Worm (Caenorhabditis elegans) whole organism, L4 larva: ENCODE measurements around the gene fbxa-202.

ENCODE experiments used
- T20F7.1 ChIP-seq: fragments of 200-800 bp; sonication (Bioruptor generic); optimal IDR thresholded peaks from 2 replicates; lab custom pipeline; 2018; ENCODE audit warnings: mild to moderate bottlenecking, missing genetic modification characterization, missing compliant biosample characterization
- Y5F2A.4 ChIP-seq: fragments of 200-800 bp; sonication (Bioruptor generic); optimal IDR thresholded peaks from 2 replicates; lab custom pipeline; 2018; ENCODE audit warnings: mild to moderate bottlenecking, missing genetic modification characterization, missing compliant biosample characterization
- aha-1 ChIP-seq: fragments of 150-350 bp; peaks from one replicate; lab custom pipeline; 2014; ENCODE audit warnings: missing biosample characterization, missing genetic modification characterization
- arid-1 ChIP-seq: fragments of 200-800 bp; sonication (Bioruptor generic); conservative IDR thresholded peaks from 2 replicates; pipeline ENCODE4 v1.3.6; 2022; ENCODE audit warnings: missing genetic modification reagents, missing genetic modification characterization, missing compliant biosample characterization
- ceh-20 ChIP-seq: fragments of 200-800 bp; sonication (Bioruptor generic); IDR thresholded peaks from 2 replicates; pipeline ENCODE4 v1.3.6; 2022; ENCODE audit warnings: missing genetic modification reagents, missing genetic modification characterization, missing compliant biosample characterization
- ceh-28 ChIP-seq: fragments of 150-350 bp; optimal IDR thresholded peaks from 2 replicates; lab custom pipeline; 2014; ENCODE audit warnings: missing biosample characterization, missing genetic modification reagents, missing genetic modification characterization
- ceh-62 ChIP-seq: sonication (generic microtip); optimal IDR thresholded peaks from 2 replicates; lab custom pipeline; 2017; ENCODE audit warnings: missing biosample characterization, missing genetic modification characterization
- ces-1 ChIP-seq: fragments of 150-350 bp; sonication (generic microtip); optimal IDR thresholded peaks from 4 replicates; lab custom pipeline; 2014; ENCODE audit warnings: missing biosample characterization, missing genetic modification reagents, missing genetic modification characterization
- daf-16 ChIP-seq, 3 experiments: sonication (generic microtip); optimal IDR thresholded peaks; 2 replicates each; lab custom pipeline; 2016 to 2017; ENCODE audit warnings: missing genetic modification characterization in 3 of 3, missing genetic modification reagents in 3 of 3, mild to moderate bottlenecking in 2 of 3, missing compliant biosample characterization in 2 of 3, missing biosample characterization in 1 of 3, moderate library complexity in 1 of 3
- dmd-6 ChIP-seq: fragments of 200-800 bp; sonication (Bioruptor generic); IDR thresholded peaks from 2 replicates; pipeline ENCODE4 v1.3.6; 2022; ENCODE audit warnings: missing genetic modification reagents, missing genetic modification characterization, missing compliant biosample characterization
- dmd-8 ChIP-seq: fragments of 200-800 bp; sonication (Bioruptor generic); IDR thresholded peaks from 2 replicates; pipeline ENCODE4 v1.3.6; 2022; ENCODE audit warnings: missing genetic modification characterization, missing compliant biosample characterization
- dpl-1 ChIP-seq: fragments of 150-350 bp; optimal IDR thresholded peaks from 2 replicates; lab custom pipeline; 2014; ENCODE audit warnings: missing biosample characterization, missing genetic modification reagents, missing genetic modification characterization
- fos-1 ChIP-seq: fragments of 150-350 bp; optimal IDR thresholded peaks from 2 replicates; lab custom pipeline; 2014; ENCODE audit warnings: missing biosample characterization, missing genetic modification characterization
- gei-8 ChIP-seq: fragments of 200-800 bp; sonication (Bioruptor generic); optimal IDR thresholded peaks from 2 replicates; lab custom pipeline; 2018; ENCODE audit warnings: mild to moderate bottlenecking, missing genetic modification characterization, missing compliant biosample characterization
- hlh-11 ChIP-seq: fragments of 200-800 bp; sonication (Bioruptor generic); optimal IDR thresholded peaks from 2 replicates; lab custom pipeline; 2018; ENCODE audit warnings: mild to moderate bottlenecking, missing genetic modification characterization, missing compliant biosample characterization
- jun-1 ChIP-seq: fragments of 150-350 bp; optimal IDR thresholded peaks from 2 replicates; lab custom pipeline; 2014; ENCODE audit warnings: missing biosample characterization, missing genetic modification reagents, missing genetic modification characterization
- lin-1 ChIP-seq: fragments of 200-800 bp; sonication (Bioruptor generic); IDR thresholded peaks from 2 replicates; pipeline ENCODE4 v1.3.6; 2022; ENCODE audit warnings: missing genetic modification reagents, missing genetic modification characterization, missing compliant biosample characterization
- madf-5 ChIP-seq, 2 experiments: fragments of 200-800 bp; sonication (Bioruptor generic); IDR thresholded peaks; 2 replicates each; pipeline ENCODE4 v1.3.6; 2022; ENCODE audit warnings: missing compliant biosample characterization in 2 of 2, missing genetic modification characterization in 2 of 2
- mdl-1 ChIP-seq, 2 experiments: fragments of 150-350 bp in 1 of 2; sonication (generic microtip) in 1 of 2; optimal IDR thresholded peaks; 2 replicates each; lab custom pipeline; 2014 to 2017; ENCODE audit warnings: missing biosample characterization in 2 of 2, missing genetic modification characterization in 2 of 2
- mes-2 ChIP-seq: sonication (generic microtip); optimal IDR thresholded peaks from 2 replicates; lab custom pipeline; 2016; ENCODE audit warnings: missing genotype, mild to moderate bottlenecking, missing genetic modification characterization, missing compliant biosample characterization; ENCODE audit not compliant: poor library complexity, severe bottlenecking
- mxl-3 ChIP-seq: fragments of 200-800 bp; sonication (Bioruptor generic); optimal IDR thresholded peaks from 2 replicates; lab custom pipeline; 2018; ENCODE audit warnings: mild to moderate bottlenecking, missing genetic modification characterization, missing compliant biosample characterization
- nhr-42 ChIP-seq: fragments of 200-800 bp; sonication (Bioruptor generic); IDR thresholded peaks from 2 replicates; pipeline ENCODE4 v1.3.6; 2022; ENCODE audit warnings: missing genetic modification characterization, missing compliant biosample characterization
- nhr-6 ChIP-seq: fragments of 150-350 bp; optimal IDR thresholded peaks from 2 replicates; lab custom pipeline; 2014; ENCODE audit warnings: missing biosample characterization, missing genetic modification characterization
- nhr-76 ChIP-seq: fragments of 150-350 bp; optimal IDR thresholded peaks from 2 replicates; lab custom pipeline; 2014; ENCODE audit warnings: missing biosample characterization, missing genetic modification characterization
- pha-4 ChIP-seq, 2 experiments: fragments of 150-350 bp in 1 of 2; fragments of 200-800 bp in 1 of 2; sonication (Bioruptor generic) in 1 of 2; IDR thresholded peaks in 1 of 2; optimal IDR thresholded peaks in 1 of 2; 2 replicates each; pipeline versions ENCODE4 v1.3.6 to Lab custom; 2014 to 2022; ENCODE audit warnings: missing genetic modification characterization in 2 of 2, missing genetic modification reagents in 2 of 2, missing biosample characterization in 1 of 2, missing compliant biosample characterization in 1 of 2
- pqm-1 ChIP-seq: sonication (generic microtip); optimal IDR thresholded peaks from 2 replicates; lab custom pipeline; 2017; ENCODE audit warnings: missing biosample characterization, missing genetic modification characterization
- rbr-2 ChIP-seq: sonication (generic microtip); optimal IDR thresholded peaks from 2 replicates; lab custom pipeline; 2016; ENCODE audit warnings: missing genotype, missing genetic modification characterization, missing compliant biosample characterization
- sdz-12 ChIP-seq: fragments of 200-800 bp; sonication (Bioruptor generic); optimal IDR thresholded peaks from 2 replicates; lab custom pipeline; 2018; ENCODE audit warnings: mild to moderate bottlenecking, missing genetic modification characterization, missing compliant biosample characterization
- tra-1 ChIP-seq: fragments of 200-800 bp; sonication (Bioruptor generic); IDR thresholded peaks from 2 replicates; pipeline ENCODE4 v1.3.6; 2022; ENCODE audit warnings: missing genetic modification reagents, missing genetic modification characterization, missing compliant biosample characterization

Gene fbxa-202

DNA sequence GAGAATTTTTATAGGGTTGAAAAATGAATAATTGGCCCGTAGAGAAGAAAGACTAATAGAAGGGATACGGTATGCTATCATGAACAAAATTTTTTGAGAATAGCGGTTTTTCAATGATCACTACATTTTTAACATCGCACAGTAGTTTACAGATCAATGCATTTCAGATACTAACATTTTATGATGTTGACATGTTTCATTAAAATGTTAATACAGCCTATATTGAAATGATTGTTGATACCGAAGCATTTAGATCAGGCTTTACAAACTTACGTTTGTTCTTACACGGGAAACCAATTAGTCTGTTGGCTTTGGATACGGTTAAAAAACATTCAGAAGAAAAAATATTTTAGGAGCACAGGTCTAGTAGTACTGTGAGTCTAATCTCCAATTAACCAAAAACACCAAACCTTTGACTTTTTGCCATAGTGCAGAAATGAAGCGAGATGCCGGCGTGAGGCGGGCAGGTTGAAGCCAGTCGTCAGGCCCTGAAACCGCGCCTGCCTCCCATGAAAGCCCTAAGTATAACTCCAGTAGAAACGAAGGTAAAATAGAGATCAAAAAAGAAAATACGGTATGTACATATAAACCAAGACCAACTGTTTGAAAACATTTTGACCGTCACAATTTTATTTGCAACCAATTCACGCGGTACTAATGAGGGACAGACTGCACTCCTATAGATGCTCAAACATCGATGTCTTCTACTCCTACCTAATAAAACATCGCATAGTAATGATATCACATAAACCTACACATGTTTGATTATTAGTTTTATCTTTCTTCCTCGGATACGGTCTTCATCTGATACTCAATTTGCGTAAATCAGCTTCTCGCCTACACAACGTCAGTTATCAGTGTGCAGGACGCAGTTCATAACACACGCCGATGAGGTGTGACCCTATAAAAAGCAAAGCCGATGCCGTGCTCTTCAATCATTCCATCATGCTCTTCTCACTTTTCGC is 48.7 kb upstream of the fbxa-202 start, which contains the start of gene fil-2 (continued):
- TF ChIP-seq pha-4 (GFP tag; IDR thresholded peaks at IDR 0.05; lab: Robert Waterston, UW) (no peak; the same call in 1 of the 2 replicates), pha-4 (tag; optimal IDR thresholded peaks at IDR 0.05; lab: Kevin White, UChicago) (no peak), daf-16 (GFP tag; optimal IDR thresholded peaks at IDR 0.05; lab: Kevin White, UChicago) (no peak), daf-16 (tag; optimal IDR thresholded peaks at IDR 0.05; lab: Kevin White, UChicago) (peak; percentile 77), ceh-20 (0 out of 2 replicates have a peak, but pooled peaks have one; percentile 8), T20F7.1 (GFP tag; lab: Kevin White, UChicago) (peak; percentile 66), fos-1 (tag; lab: Kevin White, UChicago) (no peak), lin-1 (GFP tag; lab: Robert Waterston, UW) (no peak), ceh-62 (tag; lab: Kevin White, UChicago) (no peak), dpl-1 (GFP tag; lab: Kevin White, UChicago) (no peak), mxl-3 (GFP tag; lab: Kevin White, UChicago) (no peak), gei-8 (peak; percentile 5), sdz-12 (GFP tag; lab: Kevin White, UChicago) (peak; percentile 46), hlh-11 (tag; lab: Kevin White, UChicago) (no peak), nhr-76 (tag; lab: Kevin White, UChicago) (no peak), arid-1 (GFP tag; lab: Robert Waterston, UW) (no peak), tra-1 (peak; percentile 58; the same call in 1 of the 2 replicates), ces-1 (no peak), mes-2 (tag; lab: Kevin White, UChicago) (no peak), ceh-28 (tag; lab: Kevin White, UChicago) (no peak), nhr-42 (GFP tag; lab: Robert Waterston, UW) (peak; percentile 73; the same call in 1 of the 2 replicates), nhr-6 (tag; lab: Kevin White, UChicago) (peak; percentile 59), rbr-2 (tag; lab: Kevin White, UChicago) (no peak)

DNA sequence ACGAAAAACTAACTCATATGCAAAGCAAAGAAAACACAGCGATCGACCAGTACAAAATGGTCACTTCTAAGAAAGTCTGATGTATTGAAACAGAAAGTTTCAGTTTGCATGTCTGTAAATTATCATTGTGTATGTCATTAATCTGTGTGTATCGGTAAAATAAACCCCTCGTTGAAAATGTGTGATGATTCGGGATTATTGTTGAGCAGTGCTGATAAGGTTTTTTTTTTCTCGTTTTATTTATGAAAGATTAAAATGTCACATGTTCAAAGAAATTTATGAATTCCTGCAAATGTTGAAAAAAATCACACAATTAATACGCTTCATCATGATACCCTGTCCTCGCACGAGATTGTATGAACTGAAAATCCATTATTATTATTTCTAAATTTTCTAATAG is 47.0 kb upstream of the fbxa-202 start:
- TF ChIP-seq jun-1 (tag; lab: Kevin White, UChicago) = no peak
- TF ChIP-seq ceh-62 (tag; lab: Kevin White, UChicago) = no peak
- TF ChIP-seq mdl-1 (tag; optimal IDR thresholded peaks at IDR 0.05; lab: Kevin White, UChicago) = no peak
- TF ChIP-seq madf-5 (GFP tag; IDR thresholded peaks at IDR 0.05; lab: Robert Waterston, UW) = no peak
- peak; percentile 32; the same call in 1 of the 2 replicates for TF ChIP-seq dmd-6 (GFP tag; lab: Robert Waterston, UW)
- peak; percentile 4 for TF ChIP-seq pqm-1 (tag; lab: Kevin White, UChicago)
- no peak for TF ChIP-seq dpl-1 (GFP tag; lab: Kevin White, UChicago)

DNA sequence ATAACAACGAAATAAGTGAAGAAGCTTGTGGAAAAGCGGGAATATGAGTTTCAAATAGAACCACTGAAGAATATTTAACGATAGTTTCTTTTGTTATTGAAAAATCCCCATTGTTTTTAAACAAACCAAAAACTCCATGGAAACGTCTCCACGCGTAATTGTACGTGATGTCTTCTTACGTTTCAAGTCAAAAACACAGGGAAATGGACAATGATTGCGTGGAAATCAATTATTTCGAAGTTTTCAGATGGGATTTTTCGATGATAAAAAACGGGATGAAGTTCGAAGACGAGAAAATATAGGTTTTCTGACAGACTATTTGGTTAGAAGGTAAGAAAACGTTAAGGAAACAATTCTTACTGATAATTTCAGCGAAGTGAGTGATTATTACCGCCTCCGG is 45.9 kb upstream of the fbxa-202 start, which contains the start of the genes K12B6.4 and spe-49:
Gene K12B6.4 (minus strand): TSS at position 101 of the 400 bp plus-strand sequence.
Gene spe-49 (plus strand): TSS at position 185 of the 400 bp plus-strand sequence.
- TF ChIP-seq Y5F2A.4 (GFP tag; lab: Kevin White, UChicago) (no peak), ceh-28 (tag; lab: Kevin White, UChicago) (no peak), aha-1 (tag; lab: Kevin White, UChicago) (peak; percentile 38)

DNA sequence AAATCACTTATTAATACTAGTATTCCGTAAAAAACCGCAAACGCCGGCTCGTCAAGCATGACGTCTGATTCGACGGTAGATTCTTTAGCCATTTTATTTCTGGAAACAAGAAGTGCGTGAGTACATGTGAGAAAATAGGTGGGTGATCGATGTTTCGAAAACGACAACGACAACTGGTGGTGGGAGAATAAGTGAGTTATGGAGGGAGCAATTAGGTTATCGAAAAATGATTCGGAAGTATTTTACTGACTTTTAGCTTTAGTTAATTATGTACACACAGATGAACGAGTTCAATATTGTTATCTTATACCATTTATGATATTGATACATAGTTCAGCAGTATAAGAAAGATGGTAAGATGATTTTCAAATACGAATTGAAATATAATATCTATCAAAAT is 40.7 kb upstream of the fbxa-202 start, which contains the start of gene srn-1:
Gene srn-1 (minus strand): TSS at position 101 of the 400 bp plus-strand sequence.
- TF ChIP-seq lin-1 (GFP tag; lab: Robert Waterston, UW) = no peak
- no peak for TF ChIP-seq ceh-62 (tag; lab: Kevin White, UChicago)
- TF ChIP-seq nhr-6 (tag; lab: Kevin White, UChicago) = no peak

DNA sequence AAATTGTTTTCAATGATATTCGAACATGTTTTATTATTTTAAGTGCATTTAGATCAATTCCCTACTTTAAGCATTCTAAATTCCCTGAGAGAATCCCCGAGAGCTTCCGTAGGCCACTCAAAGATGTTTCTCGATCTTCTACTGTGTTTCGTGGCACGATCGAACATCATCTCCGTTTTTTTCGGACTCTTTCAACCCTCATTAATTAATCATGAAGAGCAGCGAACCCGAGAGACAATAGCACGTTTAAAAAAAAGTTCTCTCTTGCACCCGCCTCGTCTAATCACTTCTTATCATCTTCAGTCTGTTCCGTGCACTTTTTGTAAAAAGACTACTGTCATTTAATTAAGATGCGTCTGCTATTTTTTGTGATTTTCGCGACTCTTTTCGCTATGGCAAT is 38.5 kb upstream of the fbxa-202 start, which contains the start of gene K12B6.11:
Gene K12B6.11 (plus strand): TSS at position 301 of the 400 bp plus-strand sequence.
- TF ChIP-seq dmd-8 (no peak), dmd-6 (GFP tag; lab: Robert Waterston, UW) (peak; percentile 25; the same call in 1 of the 2 replicates)
- TF ChIP-seq, all 104 proteins: peak for 1
